Worm (Caenorhabditis elegans) whole organism, L2 larva: ENCODE data around the gene C23G10.2.

Experiments
- C34F6.9 ChIP-seq: fragments of 150-350 bp; optimal IDR thresholded peaks from 2 replicates; lab custom pipeline; 2014; ENCODE audit warnings: missing biosample characterization, missing genetic modification characterization
- F13H6.1 ChIP-seq: sonication (generic microtip); optimal IDR thresholded peaks from 2 replicates; lab custom pipeline; 2016; ENCODE audit warnings: missing genetic modification characterization, missing compliant biosample characterization
- R02D3.7 ChIP-seq: fragments of 150-350 bp; optimal IDR thresholded peaks from 2 replicates; lab custom pipeline; 2014; ENCODE audit warnings: missing biosample characterization, missing genetic modification characterization
- Y55F3AM.14 ChIP-seq: fragments of 200-800 bp; sonication (Bioruptor generic); optimal IDR thresholded peaks from 2 replicates; lab custom pipeline; 2018; ENCODE audit warnings: mild to moderate bottlenecking, missing genetic modification characterization, missing compliant biosample characterization
- ZK546.5 ChIP-seq: sonication (generic microtip); optimal IDR thresholded peaks from 2 replicates; lab custom pipeline; 2017; ENCODE audit warnings: missing biosample characterization, missing genetic modification characterization
- alr-1 ChIP-seq: fragments of 150-350 bp; optimal IDR thresholded peaks from 2 replicates; lab custom pipeline; 2014; ENCODE audit warnings: missing biosample characterization, missing genetic modification characterization
- aly-2 ChIP-seq: fragments of 150-350 bp; optimal IDR thresholded peaks from 2 replicates; lab custom pipeline; 2014; ENCODE audit warnings: missing biosample characterization, missing genetic modification characterization
- ama-1 ChIP-seq: fragments of 150-350 bp; optimal IDR thresholded peaks from 2 replicates; lab custom pipeline; 2018; ENCODE audit warnings: inconsistent platforms
- blmp-1 ChIP-seq: sonication (generic microtip); optimal IDR thresholded peaks from 2 replicates; lab custom pipeline; 2017; ENCODE audit warnings: missing genetic modification characterization, mild to moderate bottlenecking, missing compliant biosample characterization, antibody characterized with exemption, moderate library complexity; ENCODE audit not compliant: insufficient read depth
- ceh-16 ChIP-seq: fragments of 150-350 bp; optimal IDR thresholded peaks from 2 replicates; lab custom pipeline; 2014; ENCODE audit warnings: missing biosample characterization, missing genetic modification characterization
- ceh-82 ChIP-seq: fragments of 150-350 bp; optimal IDR thresholded peaks from 2 replicates; lab custom pipeline; 2014; ENCODE audit warnings: missing biosample characterization, missing genetic modification characterization
- crh-2 ChIP-seq: sonication (generic microtip); optimal IDR thresholded peaks from 2 replicates; lab custom pipeline; 2017; ENCODE audit warnings: missing biosample characterization, missing genetic modification characterization
- dmd-4 ChIP-seq: sonication (generic microtip); optimal IDR thresholded peaks from 2 replicates; lab custom pipeline; 2017; ENCODE audit warnings: missing biosample characterization, missing genetic modification characterization
- egl-27 ChIP-seq: sonication (generic microtip); optimal IDR thresholded peaks from 3 replicates; lab custom pipeline; 2017; ENCODE audit warnings: missing biosample characterization, missing genetic modification reagents, missing genetic modification characterization
- elt-1 ChIP-seq: fragments of 150-350 bp; optimal IDR thresholded peaks from 2 replicates; lab custom pipeline; 2014; ENCODE audit warnings: missing biosample characterization, missing genetic modification characterization
- elt-3 ChIP-seq: sonication (generic microtip); optimal IDR thresholded peaks from 2 replicates; lab custom pipeline; 2017; ENCODE audit warnings: missing biosample characterization, missing genetic modification characterization
- fos-1 ChIP-seq: fragments of 150-350 bp; optimal IDR thresholded peaks from 2 replicates; lab custom pipeline; 2014; ENCODE audit warnings: missing biosample characterization, missing genetic modification characterization
- gmeb-1 ChIP-seq: fragments of 150-350 bp; optimal IDR thresholded peaks from 2 replicates; lab custom pipeline; 2014; ENCODE audit warnings: missing biosample characterization, missing genetic modification characterization
- lin-11 ChIP-seq: fragments of 150-350 bp; sonication (generic microtip); optimal IDR thresholded peaks from 2 replicates; lab custom pipeline; 2014; ENCODE audit warnings: missing biosample characterization, missing genetic modification characterization, inconsistent platforms, mixed read lengths
- lin-13 ChIP-seq: fragments of 150-350 bp; optimal IDR thresholded peaks from 2 replicates; lab custom pipeline; 2014; ENCODE audit warnings: missing biosample characterization, missing genetic modification reagents, missing genetic modification characterization
- lin-39 ChIP-seq: fragments of 150-350 bp; optimal IDR thresholded peaks from 2 replicates; lab custom pipeline; 2014; ENCODE audit warnings: missing biosample characterization, missing genetic modification reagents, missing genetic modification characterization
- lsy-2 ChIP-seq, 2 experiments: fragments of 150-350 bp in 1 of 2; sonication (generic microtip) in 1 of 2; optimal IDR thresholded peaks; 2 replicates each; lab custom pipeline; 2014 to 2017; ENCODE audit warnings: missing biosample characterization in 2 of 2, missing genetic modification characterization in 2 of 2
- mab-5 ChIP-seq: fragments of 150-350 bp; optimal IDR thresholded peaks from 2 replicates; lab custom pipeline; 2014; ENCODE audit warnings: missing biosample characterization, missing genetic modification characterization
- mbf-1 ChIP-seq: sonication (generic microtip); optimal IDR thresholded peaks from 2 replicates; lab custom pipeline; 2017; ENCODE audit warnings: missing biosample characterization, missing genetic modification characterization
- mdl-1 ChIP-seq, 2 experiments: fragments of 150-350 bp in 1 of 2; sonication (generic microtip) in 1 of 2; optimal IDR thresholded peaks; 2 replicates each; lab custom pipeline; 2017; ENCODE audit warnings: missing biosample characterization in 2 of 2, missing genetic modification characterization in 2 of 2
- nhr-10 ChIP-seq: sonication (generic microtip); optimal IDR thresholded peaks from 2 replicates; lab custom pipeline; 2017; ENCODE audit warnings: missing biosample characterization, missing genetic modification characterization
- nhr-11 ChIP-seq: fragments of 150-350 bp; optimal IDR thresholded peaks from 2 replicates; lab custom pipeline; 2014; ENCODE audit warnings: missing biosample characterization, missing genetic modification characterization
- nhr-12 ChIP-seq: fragments of 150-350 bp; optimal IDR thresholded peaks from 2 replicates; lab custom pipeline; 2014; ENCODE audit warnings: missing biosample characterization, missing genetic modification characterization
- nhr-129 ChIP-seq: fragments of 150-350 bp; optimal IDR thresholded peaks from 2 replicates; lab custom pipeline; 2014; ENCODE audit warnings: missing biosample characterization, missing genetic modification characterization
- nhr-21 ChIP-seq: fragments of 150-350 bp; optimal IDR thresholded peaks from 2 replicates; lab custom pipeline; 2014; ENCODE audit warnings: missing biosample characterization, missing genetic modification characterization
- nhr-23 ChIP-seq: fragments of 150-350 bp; optimal IDR thresholded peaks from 2 replicates; lab custom pipeline; 2014; ENCODE audit warnings: missing biosample characterization, missing genetic modification reagents, missing genetic modification characterization
- nhr-237 ChIP-seq: fragments of 150-350 bp; optimal IDR thresholded peaks from 2 replicates; lab custom pipeline; 2014; ENCODE audit warnings: missing biosample characterization, missing genetic modification characterization
- nhr-25 ChIP-seq: fragments of 150-350 bp; sonication (generic microtip); optimal IDR thresholded peaks from 3 replicates; lab custom pipeline; 2014; ENCODE audit warnings: missing biosample characterization, missing genetic modification characterization
- nhr-6 ChIP-seq: fragments of 150-350 bp; optimal IDR thresholded peaks from 2 replicates; lab custom pipeline; 2014; ENCODE audit warnings: missing biosample characterization, missing genetic modification characterization
- nhr-77 ChIP-seq: fragments of 150-350 bp; optimal IDR thresholded peaks from 2 replicates; lab custom pipeline; 2014; ENCODE audit warnings: missing biosample characterization, missing genetic modification characterization
- peb-1 ChIP-seq: fragments of 150-350 bp; optimal IDR thresholded peaks from 2 replicates; lab custom pipeline; 2014; ENCODE audit warnings: missing biosample characterization, missing genetic modification characterization
- sem-4 ChIP-seq: fragments of 150-350 bp; optimal IDR thresholded peaks from 2 replicates; lab custom pipeline; 2014; ENCODE audit warnings: missing biosample characterization, missing genetic modification reagents, missing genetic modification characterization
- skn-1 ChIP-seq: sonication (generic microtip); optimal IDR thresholded peaks from 2 replicates; lab custom pipeline; 2017; ENCODE audit warnings: missing biosample characterization, missing genetic modification characterization
- sma-3 ChIP-seq: sonication (generic microtip); optimal IDR thresholded peaks from 2 replicates; lab custom pipeline; 2016; ENCODE audit warnings: missing genetic modification reagents, missing genetic modification characterization, missing compliant biosample characterization
- sma-9 ChIP-seq, 2 experiments: fragments of 150-350 bp in 1 of 2; sonication (generic microtip) in 1 of 2; optimal IDR thresholded peaks; 2 replicates each; lab custom pipeline; 2014 to 2016; ENCODE audit warnings: missing genetic modification characterization in 2 of 2, mild to moderate bottlenecking in 1 of 2, missing biosample characterization in 1 of 2, missing compliant biosample characterization in 1 of 2, missing genetic modification reagents in 1 of 2, moderate library complexity in 1 of 2
- snpc-4 ChIP-seq: fragments of 150-350 bp; optimal IDR thresholded peaks from 2 replicates; lab custom pipeline; 2014; ENCODE audit warnings: missing biosample characterization, missing genetic modification characterization
- unc-39 ChIP-seq: fragments of 150-350 bp; optimal IDR thresholded peaks from 2 replicates; lab custom pipeline; 2014; ENCODE audit warnings: missing biosample characterization, missing genetic modification characterization
- unc-55 ChIP-seq: fragments of 150-350 bp; sonication (generic microtip); optimal IDR thresholded peaks from 3 replicates; lab custom pipeline; 2014; ENCODE audit warnings: missing biosample characterization, missing genetic modification reagents, missing genetic modification characterization
- unc-62 ChIP-seq: fragments of 150-350 bp; optimal IDR thresholded peaks from 2 replicates; lab custom pipeline; 2014; ENCODE audit warnings: missing biosample characterization, missing genetic modification reagents, missing genetic modification characterization
- zag-1 ChIP-seq: fragments of 150-350 bp; optimal IDR thresholded peaks from 2 replicates; lab custom pipeline; 2014; ENCODE audit warnings: missing biosample characterization, missing genetic modification characterization
- ztf-1 ChIP-seq: fragments of 200-800 bp; sonication (Bioruptor generic); conservative IDR thresholded peaks from 2 replicates; pipeline ENCODE4 v1.3.6; 2022; ENCODE audit warnings: missing genetic modification characterization, missing compliant biosample characterization
- ztf-11 ChIP-seq: sonication (generic microtip); optimal IDR thresholded peaks from 2 replicates; lab custom pipeline; 2017; ENCODE audit warnings: missing biosample characterization, missing genetic modification characterization
- ztf-4 ChIP-seq: fragments of 150-350 bp; optimal IDR thresholded peaks from 2 replicates; lab custom pipeline; 2014; ENCODE audit warnings: missing biosample characterization, missing genetic modification characterization

Gene C23G10.2

DNA sequence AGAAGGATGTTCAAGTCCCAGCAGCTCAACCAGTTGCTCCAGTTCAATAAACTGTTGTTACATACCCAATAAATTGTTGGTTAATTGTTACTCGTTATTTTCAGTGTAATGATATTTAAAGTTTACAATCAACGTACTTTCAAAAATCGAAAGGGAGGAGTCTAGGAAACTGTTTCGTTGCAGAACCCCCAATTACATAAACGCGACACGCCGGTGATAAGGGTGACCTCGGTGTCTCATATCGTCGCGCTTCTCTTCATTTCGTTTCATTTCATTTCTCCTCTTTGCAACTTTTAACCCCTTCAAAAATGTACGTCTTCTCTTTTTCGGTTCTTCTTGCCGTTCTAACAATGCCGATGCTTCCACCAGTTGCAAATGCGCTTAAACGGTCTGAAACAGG, at the start of gene C23G10.2:
TSS of gene C23G10.2 (plus strand) at position 184 of the 400 bp plus-strand sequence.
- TF ChIP-seq lin-39 (tag; lab: Kevin White, UChicago) (no peak), peb-1 (tag; lab: Kevin White, UChicago) (no peak), fos-1 (no peak), ama-1 (no peak), F13H6.1 (tag; lab: Kevin White, UChicago) (no peak), sma-9 (GFP tag; optimal IDR thresholded peaks at IDR 0.05; lab: Kevin White, UChicago) (no peak), sma-9 (tag; optimal IDR thresholded peaks at IDR 0.05; lab: Kevin White, UChicago) (no peak), mab-5 (tag; lab: Kevin White, UChicago) (no peak), ztf-1 (GFP tag; lab: Robert Waterston, UW) (no peak), ceh-16 (tag; lab: Kevin White, UChicago) (no peak), nhr-237 (tag; lab: Kevin White, UChicago) (no peak), zag-1 (no peak), skn-1 (tag; lab: Kevin White, UChicago) (no peak), nhr-11 (tag; lab: Kevin White, UChicago) (no peak), unc-39 (tag; lab: Kevin White, UChicago) (no peak), nhr-6 (tag; lab: Kevin White, UChicago) (no peak)
- TF ChIP-seq, all 48 proteins: peak for 0

DNA sequence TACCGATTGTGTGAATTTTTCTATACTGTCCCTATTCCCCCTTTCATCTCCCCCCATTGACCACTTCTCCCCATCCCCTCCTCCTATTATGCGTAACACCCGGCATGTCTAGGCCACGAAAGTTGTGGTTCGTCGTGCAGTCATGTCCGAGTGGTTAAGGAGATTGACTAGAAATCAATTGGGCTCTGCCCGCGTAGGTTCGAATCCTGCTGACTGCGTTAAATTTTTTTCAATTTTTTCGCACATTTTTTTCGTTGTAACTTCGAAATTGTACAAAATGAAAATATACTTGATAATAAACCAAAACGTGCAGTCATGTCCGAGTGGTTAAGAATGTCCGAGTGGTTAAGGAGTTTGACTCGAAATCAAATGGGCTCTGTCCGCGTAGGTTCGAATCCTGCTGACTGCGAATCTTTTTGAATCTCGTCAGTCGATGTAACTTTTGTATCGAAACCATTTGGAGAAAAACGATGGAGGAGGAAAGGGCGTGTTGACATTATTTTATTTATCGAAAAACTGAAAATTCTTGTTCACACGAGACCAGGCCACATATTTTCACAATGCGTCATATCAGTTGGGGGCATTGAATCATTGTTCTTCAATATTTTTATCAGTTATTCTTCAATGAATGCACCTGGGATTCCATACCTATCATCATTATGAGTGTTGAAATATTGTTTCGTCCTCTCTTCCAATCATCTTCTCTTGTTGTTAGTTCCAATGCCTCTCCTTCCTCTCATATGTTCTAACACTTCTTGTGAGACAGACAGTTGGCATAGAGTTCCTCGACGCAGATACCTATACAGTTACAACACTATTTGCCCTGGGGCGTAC, 49.0 kb upstream of the C23G10.2 start, which contains the start of gene nfm-1:
TSS of gene nfm-1 (plus strand) at position 812 of the 834 bp plus-strand sequence.
- TF ChIP-seq ztf-1 (GFP tag; lab: Robert Waterston, UW) = no peak
- TF ChIP-seq nhr-11 (tag; lab: Kevin White, UChicago) = peak; percentile 39
- TF ChIP-seq nhr-23 (tag; lab: Kevin White, UChicago) = no peak
- TF ChIP-seq ama-1 = no peak
- TF ChIP-seq nhr-237 (tag; lab: Kevin White, UChicago) = no peak
- no peak for TF ChIP-seq R02D3.7 (tag; lab: Kevin White, UChicago)
- no peak for TF ChIP-seq nhr-77 (tag; lab: Kevin White, UChicago)
- peak; percentile 36 for TF ChIP-seq nhr-25 (tag; lab: Kevin White, UChicago)
- TF ChIP-seq mab-5 (tag; lab: Kevin White, UChicago) = no peak
- no peak for TF ChIP-seq zag-1
- TF ChIP-seq lin-11 (tag; lab: Kevin White, UChicago) = peak; percentile 70
- no peak for TF ChIP-seq nhr-12 (tag; lab: Kevin White, UChicago)
- TF ChIP-seq aly-2 (tag; lab: Kevin White, UChicago) = no peak
- peak; percentile 39 for TF ChIP-seq lin-13
- no peak for TF ChIP-seq alr-1
- no peak for TF ChIP-seq lin-39 (tag; lab: Kevin White, UChicago)
- TF ChIP-seq peb-1 (tag; lab: Kevin White, UChicago) = no peak
- peak; percentile 60 for TF ChIP-seq nhr-21 (tag; lab: Kevin White, UChicago)
- TF ChIP-seq lsy-2 (tag; optimal IDR thresholded peaks at IDR 0.05; lab: Kevin White, UChicago) = peak; percentile 57 to 68
- TF ChIP-seq ZK546.5 (tag; lab: Kevin White, UChicago) = no peak
- TF ChIP-seq fos-1 = peak; percentile 95
- TF ChIP-seq egl-27 (tag; lab: Kevin White, UChicago) = peak; percentile 15
- TF ChIP-seq ceh-82 = no peak
- TF ChIP-seq dmd-4 (tag; lab: Kevin White, UChicago) = no peak
- TF ChIP-seq sma-9 (GFP tag; optimal IDR thresholded peaks at IDR 0.05; lab: Kevin White, UChicago) = peak; percentile 64
- TF ChIP-seq sma-9 (tag; optimal IDR thresholded peaks at IDR 0.05; lab: Kevin White, UChicago) = no peak
- TF ChIP-seq Y55F3AM.14 (GFP tag; lab: Kevin White, UChicago) = no peak
- peak; percentile 72 for TF ChIP-seq nhr-129
- peak; percentile 21 for TF ChIP-seq mbf-1
- TF ChIP-seq blmp-1 = peak; percentile 18
- peak in 1 of 2 experiments; percentile 13 for TF ChIP-seq mdl-1 (tag; optimal IDR thresholded peaks at IDR 0.05; lab: Kevin White, UChicago)
- TF ChIP-seq elt-1 (tag; lab: Kevin White, UChicago) = no peak
- peak; percentile 63 for TF ChIP-seq unc-55 (GFP tag; lab: Kevin White, UChicago)
- no peak for TF ChIP-seq nhr-6 (tag; lab: Kevin White, UChicago)
- peak; percentile 47 for TF ChIP-seq crh-2 (tag; lab: Kevin White, UChicago)
- TF ChIP-seq sma-3 (GFP tag; lab: Kevin White, UChicago) = peak; percentile 56
- peak; percentile 68 for TF ChIP-seq skn-1 (tag; lab: Kevin White, UChicago)
- TF ChIP-seq nhr-10 = peak; percentile 18
- TF ChIP-seq unc-39 (tag; lab: Kevin White, UChicago) = no peak
- no peak for TF ChIP-seq ztf-11
- TF ChIP-seq elt-3 (tag; lab: Kevin White, UChicago) = no peak
- peak; percentile 15 for TF ChIP-seq snpc-4 (tag; lab: Kevin White, UChicago)
- peak; percentile 52 for TF ChIP-seq F13H6.1 (tag; lab: Kevin White, UChicago)
- no peak for TF ChIP-seq sem-4 (tag; lab: Kevin White, UChicago)
- peak; percentile 41 for TF ChIP-seq C34F6.9
- TF ChIP-seq gmeb-1 = peak; percentile 72
- TF ChIP-seq unc-62 (GFP tag; lab: Kevin White, UChicago) = no peak
- peak; percentile 54 for TF ChIP-seq ztf-4 (tag; lab: Kevin White, UChicago)
- TF ChIP-seq ceh-16 (tag; lab: Kevin White, UChicago) = no peak
- TF ChIP-seq, all 48 proteins: peak for 23
